Fruit fly (Drosophila melanogaster): ENCODE measurements around the gene bdl.

Gene bdl

dm6 chr2L:4310028-4310658 lies 14.2 kb upstream of the bdl start:
- TF ChIP-seq fd96Ca (GFP tag; IDR thresholded peaks at IDR 0.05) (no peak), CG12605 (GFP tag; IDR thresholded peaks at IDR 0.05) (no peak), CG13204 (GFP tag; optimal IDR thresholded peaks at IDR 0.05) (no peak), Ets98B (GFP tag; IDR thresholded peaks at IDR 0.05) (no peak), CG8159 (tag; optimal IDR thresholded peaks at IDR 0.05) (no peak), rn (GFP tag; IDR thresholded peaks at IDR 0.05) (no peak), CG9948 (tag; optimal IDR thresholded peaks at IDR 0.05) (no peak), CG10348 (GFP tag; IDR thresholded peaks at IDR 0.05) (no peak), EcR (GFP tag; optimal IDR thresholded peaks at IDR 0.05) (no peak), D1 (tag; optimal IDR thresholded peaks at IDR 0.05) (no peak), gl (tag; optimal IDR thresholded peaks at IDR 0.05) (no peak), CG32121 (GFP tag; IDR thresholded peaks at IDR 0.05) (no peak), Pif1A (GFP tag; optimal IDR thresholded peaks at IDR 0.05) (no peak), Snoo (tag; optimal IDR thresholded peaks at IDR 0.05) (no peak), CG14655 (GFP tag; optimal IDR thresholded peaks at IDR 0.05) (no peak)

- TF ChIP-seq EcR (GFP tag; optimal IDR thresholded peaks at IDR 0.05) (no peak), CG15710 (tag; optimal IDR thresholded peaks at IDR 0.05) (no peak), fd96Ca (GFP tag; IDR thresholded peaks at IDR 0.05) (no peak), CG10348 (GFP tag; IDR thresholded peaks at IDR 0.05) (no peak), CG34367 (tag; optimal IDR thresholded peaks at IDR 0.05) (no peak), CG8159 (tag; optimal IDR thresholded peaks at IDR 0.05) (no peak), Pif1B (GFP tag; optimal IDR thresholded peaks at IDR 0.05) (no peak), CG8301 (tag; optimal IDR thresholded peaks at IDR 0.05) (no peak), Ets98B (GFP tag; IDR thresholded peaks at IDR 0.05) (no peak)
Observed at dm6 chr2L:4317910-4318309, 6.4 kb upstream of the bdl start.

DNA sequence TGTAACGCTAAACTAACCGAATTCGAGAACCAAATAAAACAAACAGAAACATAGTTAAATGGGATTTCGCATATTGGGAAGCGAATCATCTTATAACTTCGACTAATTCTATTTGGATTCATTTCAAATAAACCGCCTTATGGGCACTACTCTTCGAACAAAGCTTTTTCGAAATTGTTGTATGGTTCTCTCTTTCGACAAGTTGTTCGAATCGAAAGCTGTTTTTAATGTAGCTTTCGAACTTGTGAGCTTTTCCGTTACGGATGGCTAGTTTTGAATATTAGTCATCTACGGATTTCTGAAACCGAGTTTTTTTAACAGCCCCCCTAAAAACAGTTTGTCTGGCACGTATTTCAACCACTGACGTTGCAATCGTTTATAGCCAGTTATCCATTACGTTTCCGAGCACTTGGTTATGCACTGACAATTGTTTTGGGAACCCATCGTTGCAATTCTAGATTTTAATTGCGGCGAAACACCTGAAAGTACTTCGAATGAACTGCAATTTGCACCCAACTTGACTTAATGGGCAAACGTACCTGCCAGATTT lies 7.5 kb downstream of the bdl start:
- TF ChIP-seq CG17806 (tag; optimal IDR thresholded peaks at IDR 0.05): no peak
- 0 out of 3 replicates have a peak, but pooled peaks have one; percentile 10 for TF ChIP-seq CG4496 (GFP tag; IDR thresholded peaks at IDR 0.05)

DNA sequence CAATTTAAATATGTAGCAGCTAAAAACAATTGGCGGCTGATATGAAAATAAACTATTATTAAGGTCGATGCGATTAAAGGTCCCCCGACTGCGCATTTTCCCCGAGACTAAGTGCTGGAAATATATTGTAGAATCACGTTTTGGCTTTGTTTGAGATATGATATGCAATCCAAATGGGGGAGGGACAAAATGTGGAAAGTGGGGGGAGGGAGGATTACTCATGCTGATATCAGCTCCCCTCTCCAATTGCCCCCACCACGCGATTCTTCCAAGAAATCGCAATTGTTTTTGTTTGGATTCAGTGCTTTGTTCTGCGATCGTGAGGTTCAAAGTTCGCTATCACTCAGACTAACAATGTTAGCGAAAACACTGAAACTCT lies 8.2 kb downstream of the bdl start:
- TF ChIP-seq CG17806 (tag; optimal IDR thresholded peaks at IDR 0.05) (no peak), CG8159 (tag; optimal IDR thresholded peaks at IDR 0.05) (no peak)

- TF ChIP-seq Pif1A (GFP tag; optimal IDR thresholded peaks at IDR 0.05) (peak; percentile 94), EcR (GFP tag; optimal IDR thresholded peaks at IDR 0.05) (peak; percentile 66), CG12605 (GFP tag; IDR thresholded peaks at IDR 0.05) (peak; percentile 90), CG4496 (GFP tag; IDR thresholded peaks at IDR 0.05) (peak; percentile 97), CG8301 (tag; optimal IDR thresholded peaks at IDR 0.05) (peak; percentile 97), fd96Ca (GFP tag; IDR thresholded peaks at IDR 0.05) (peak; percentile 95), CG13204 (GFP tag; optimal IDR thresholded peaks at IDR 0.05) (peak; percentile 100), CG15710 (tag; optimal IDR thresholded peaks at IDR 0.05) (peak; percentile 84), CG9948 (tag; optimal IDR thresholded peaks at IDR 0.05) (peak; percentile 90), Pif1B (GFP tag; optimal IDR thresholded peaks at IDR 0.05) (peak; percentile 88), CG8159 (tag; optimal IDR thresholded peaks at IDR 0.05) (peak; percentile 89), CG34367 (tag; optimal IDR thresholded peaks at IDR 0.05) (peak; percentile 89), Snoo (tag; optimal IDR thresholded peaks at IDR 0.05) (peak; percentile 86), CG32121 (GFP tag; IDR thresholded peaks at IDR 0.05) (peak; percentile 93), gl (tag; optimal IDR thresholded peaks at IDR 0.05) (peak; percentile 86), Ets98B (GFP tag; IDR thresholded peaks at IDR 0.05) (peak; percentile 94), CG14655 (GFP tag; optimal IDR thresholded peaks at IDR 0.05) (peak; percentile 98), rn (GFP tag; IDR thresholded peaks at IDR 0.05) (peak; percentile 86), CG10348 (GFP tag; IDR thresholded peaks at IDR 0.05) (peak; percentile 77), CG17806 (tag; optimal IDR thresholded peaks at IDR 0.05) (peak; percentile 91), D1 (tag; optimal IDR thresholded peaks at IDR 0.05) (peak; percentile 88)
Observed at dm6 chr2L:4332962-4333757, 8.8 kb downstream of the bdl start.

DNA sequence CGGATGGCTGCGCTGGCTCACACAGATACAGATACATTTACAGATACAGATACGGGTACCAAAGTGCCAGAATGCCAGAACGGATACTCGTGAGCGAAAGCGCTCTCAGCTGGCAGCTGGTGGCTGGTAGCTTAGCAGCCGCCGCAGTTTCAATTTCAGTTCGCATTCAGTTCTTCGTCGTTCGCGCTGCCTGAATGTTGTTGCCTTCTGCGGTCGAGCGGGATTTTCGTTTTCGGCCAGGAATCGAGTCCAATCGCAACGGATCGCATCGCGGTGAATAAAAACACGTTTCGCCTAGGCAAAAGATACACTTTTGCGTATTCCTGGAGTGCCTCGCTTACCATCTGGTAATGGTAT lies 9.4 kb downstream of the bdl start, which contains the start of gene Atet:
Atet (plus strand) TSS at position 156 of the 357 bp plus-strand sequence.
- peak; percentile 24; the same call in 1 of the 2 replicates for TF ChIP-seq CG32121 (GFP tag; IDR thresholded peaks at IDR 0.05)
- peak; percentile 16; the same call in 2 of the 3 replicates for TF ChIP-seq fd96Ca (GFP tag; IDR thresholded peaks at IDR 0.05)
- no peak for TF ChIP-seq Snoo (tag; optimal IDR thresholded peaks at IDR 0.05)
- no peak for TF ChIP-seq CG8301 (tag; optimal IDR thresholded peaks at IDR 0.05)
- no peak for TF ChIP-seq Pif1A (GFP tag; optimal IDR thresholded peaks at IDR 0.05)
- no peak for TF ChIP-seq CG34367 (tag; optimal IDR thresholded peaks at IDR 0.05)
- no peak for TF ChIP-seq EcR (GFP tag; optimal IDR thresholded peaks at IDR 0.05)
- TF ChIP-seq rn (GFP tag; IDR thresholded peaks at IDR 0.05): no peak
- TF ChIP-seq CG4496 (GFP tag; IDR thresholded peaks at IDR 0.05): peak; percentile 32; the same call in 2 of the 3 replicates
- no peak for TF ChIP-seq D1 (tag; optimal IDR thresholded peaks at IDR 0.05)
- no peak for TF ChIP-seq gl (tag; optimal IDR thresholded peaks at IDR 0.05)
- no peak for TF ChIP-seq CG12605 (GFP tag; IDR thresholded peaks at IDR 0.05)
- peak; percentile 79 for TF ChIP-seq CG13204 (GFP tag; optimal IDR thresholded peaks at IDR 0.05)
- peak; percentile 54; the same call in 1 of the 2 replicates for TF ChIP-seq Ets98B (GFP tag; IDR thresholded peaks at IDR 0.05)
